Fruit fly (Drosophila melanogaster): ENCODE results near the gene CG33947.
"Not testable (repeated sequence)": the region's sequence is repeated elsewhere in the genome, so short reads cannot be mapped to it uniquely, and the experiment has no call there.

The CG33947 gene

DNA sequence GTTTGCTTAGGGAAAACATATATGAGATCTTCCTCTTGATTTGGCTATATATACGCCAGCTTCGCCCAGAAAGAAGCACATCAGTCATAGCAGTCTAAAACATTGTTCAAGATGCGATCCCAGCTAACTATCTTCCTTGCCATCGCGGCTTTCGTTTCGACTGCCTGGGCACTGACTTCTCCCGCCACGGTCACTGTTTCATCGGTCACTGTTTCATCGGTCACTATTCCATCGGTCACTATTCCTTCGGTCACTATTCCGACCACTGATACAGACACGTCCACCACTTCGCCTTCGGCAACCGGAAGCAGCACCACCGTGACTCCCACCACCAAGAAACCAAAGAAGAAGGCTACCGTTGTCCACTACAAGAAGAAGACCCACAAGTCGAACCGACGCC, 38.6 kb downstream of the CG33947 start, which contains the start of gene CG14143:
Gene CG14143, plus strand, starts transcription at position 102 of the 400 bp plus-strand sequence.
- not testable (repeated sequence) for TF ChIP-seq noc (tag; optimal IDR thresholded peaks at IDR 0.05)

DNA sequence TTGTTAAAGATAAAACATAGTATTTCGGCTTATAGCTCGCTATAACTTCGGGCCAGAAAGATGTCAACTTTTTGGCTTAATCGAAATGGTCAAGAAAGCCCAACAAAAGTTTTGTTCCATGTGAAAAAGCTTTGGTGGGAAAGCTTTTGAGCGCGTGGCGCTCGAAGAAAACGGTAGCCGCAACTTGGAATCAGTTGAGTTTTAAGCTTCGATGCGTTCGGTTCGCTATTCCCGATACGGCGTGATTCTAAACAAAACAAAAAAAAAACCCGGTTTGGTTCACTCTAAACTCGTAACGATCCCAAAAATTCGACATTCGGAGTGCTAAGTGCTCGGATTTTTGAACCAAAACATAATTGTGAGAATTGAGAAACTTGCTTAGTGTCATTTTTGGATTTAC, 39.5 kb downstream of the CG33947 start, which contains the start of gene IRSp53:
Gene IRSp53, plus strand, starts transcription at position 204 of the 400 bp plus-strand sequence.
- no peak for TF ChIP-seq noc (tag; optimal IDR thresholded peaks at IDR 0.05)

DNA sequence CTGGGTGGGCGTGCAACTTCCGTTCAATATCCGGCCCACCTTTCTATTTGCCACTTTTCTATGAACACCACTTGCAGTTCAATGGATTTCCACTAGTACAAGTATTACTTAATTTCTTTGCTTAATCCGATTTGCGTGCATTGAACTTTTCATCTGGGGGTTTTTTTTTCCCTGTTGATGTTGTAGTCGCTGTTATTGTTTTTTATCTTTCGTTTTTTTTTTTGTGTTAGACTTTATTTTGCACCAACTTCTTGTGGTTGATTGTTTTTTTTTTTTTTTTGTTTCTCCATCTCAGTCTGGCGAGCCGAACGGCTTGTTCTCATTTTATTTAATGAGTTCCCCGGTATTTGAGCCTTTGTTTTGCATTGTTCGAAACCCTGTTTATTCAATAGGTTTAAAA, 40.1 kb downstream of the CG33947 start:
- no peak for TF ChIP-seq noc (tag; optimal IDR thresholded peaks at IDR 0.05)

dm6 chr3L:11138862-11139261, 42.6 kb downstream of the CG33947 start:
- TF ChIP-seq noc (tag; optimal IDR thresholded peaks at IDR 0.05), result no peak

- TF ChIP-seq noc (tag; optimal IDR thresholded peaks at IDR 0.05), result no peak
Measured at dm6 chr3L:11145065-11145464, 48.8 kb downstream of the CG33947 start.

DNA sequence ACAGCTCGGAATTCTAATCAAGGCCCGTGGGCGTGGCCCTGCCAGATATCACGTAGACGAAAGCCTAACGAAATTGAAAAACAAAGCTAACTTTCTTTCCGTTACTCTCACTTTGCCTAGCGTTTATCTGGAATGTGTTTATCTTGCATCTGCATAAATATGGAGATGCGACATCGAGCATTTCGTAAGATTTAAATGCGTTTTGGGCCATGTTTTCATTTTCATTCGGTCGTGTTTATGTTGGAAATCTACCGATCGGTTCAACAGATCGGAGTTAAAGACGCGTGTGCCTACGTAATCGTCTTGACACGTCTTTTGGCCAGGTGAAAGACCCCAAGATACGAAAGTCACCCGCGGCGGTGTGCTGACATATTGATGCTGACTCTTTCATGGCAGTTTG, 51.4 kb downstream of the CG33947 start:
- no peak for TF ChIP-seq noc (tag; optimal IDR thresholded peaks at IDR 0.05)

Measured in whole organism, larva.